Fruit fly (Drosophila melanogaster): ENCODE data around the gene PolE1.

PolE1 gene

dm6 chr3R:23315221-23315620, 32.7 kb upstream of the PolE1 start:
- TF ChIP-seq Hand (GFP tag; optimal IDR thresholded peaks at IDR 0.05): no peak
- TF ChIP-seq CG6254 (GFP tag; optimal IDR thresholded peaks at IDR 0.05): no peak
- TF ChIP-seq CG17385 (GFP tag; optimal IDR thresholded peaks at IDR 0.05): peak; percentile 62
- no peak for TF ChIP-seq trem (tag; optimal IDR thresholded peaks at IDR 0.05)
- no peak for TF ChIP-seq ac (GFP tag; optimal IDR thresholded peaks at IDR 0.05)
- TF ChIP-seq so (GFP tag; IDR thresholded peaks at IDR 0.05): no peak
- TF ChIP-seq Bgb (GFP tag; IDR thresholded peaks at IDR 0.05; ENCODE audit: partially characterized antibody): no peak
- no peak for TF ChIP-seq Jarid2 (GFP tag; optimal IDR thresholded peaks at IDR 0.05)
- TF ChIP-seq B-H2 (GFP tag; optimal IDR thresholded peaks at IDR 0.05): no peak
- peak; percentile 50; the same call in 1 of the 4 replicates for TF ChIP-seq chinmo (GFP tag; IDR thresholded peaks at IDR 0.05; ENCODE audit: partially characterized antibody)
- TF ChIP-seq CG13894 (tag; optimal IDR thresholded peaks at IDR 0.05): no peak
- no peak for TF ChIP-seq CG7745 (tag; optimal IDR thresholded peaks at IDR 0.05)
- TF ChIP-seq CG11560 (tag; IDR thresholded peaks at IDR 0.05): no peak
- TF ChIP-seq NFAT (GFP tag; IDR thresholded peaks at IDR 0.05): no peak
- TF ChIP-seq Doc3 (GFP tag; IDR thresholded peaks at IDR 0.05; ENCODE audit: partially characterized antibody): no peak
- TF ChIP-seq HLHmδ (GFP tag; optimal IDR thresholded peaks at IDR 0.05): no peak
- TF ChIP-seq Taf1 (GFP tag; IDR thresholded peaks at IDR 0.05): no peak
- no peak for TF ChIP-seq CG3281 (GFP tag; optimal IDR thresholded peaks at IDR 0.05)
- no peak for TF ChIP-seq Rx (GFP tag; IDR thresholded peaks at IDR 0.05)
- no peak for TF ChIP-seq Blimp-1 (GFP tag; optimal IDR thresholded peaks at IDR 0.05)
- TF ChIP-seq CG9727 (GFP tag; optimal IDR thresholded peaks at IDR 0.05): no peak
- no peak for TF ChIP-seq CG10366 (GFP tag; IDR thresholded peaks at IDR 0.05)
- TF ChIP-seq Dip3 (GFP tag; optimal IDR thresholded peaks at IDR 0.05): no peak
- no peak for TF ChIP-seq Mrtf (GFP tag; IDR thresholded peaks at IDR 0.05)
- TF ChIP-seq CG12219 (GFP tag; optimal IDR thresholded peaks at IDR 0.05): no peak
- peak; percentile 75 for TF ChIP-seq pros (GFP tag; optimal IDR thresholded peaks at IDR 0.05)
- TF ChIP-seq CG16863 (GFP tag; optimal IDR thresholded peaks at IDR 0.05): no peak
- TF ChIP-seq phol (tag; optimal IDR thresholded peaks at IDR 0.05): no peak
- TF ChIP-seq CG33557 (GFP tag; optimal IDR thresholded peaks at IDR 0.05): no peak
- TF ChIP-seq her (GFP tag; optimal IDR thresholded peaks at IDR 0.05): no peak
- TF ChIP-seq Scr (GFP tag; IDR thresholded peaks at IDR 0.05; ENCODE audit: partially characterized antibody): no peak
- no peak for TF ChIP-seq disco-r (GFP tag; optimal IDR thresholded peaks at IDR 0.05)
- no peak for TF ChIP-seq Awh (GFP tag; IDR thresholded peaks at IDR 0.05)
- TF ChIP-seq sd (tag; optimal IDR thresholded peaks at IDR 0.05): no peak
- TF ChIP-seq pita (GFP tag; optimal IDR thresholded peaks at IDR 0.05): no peak
- no peak for TF ChIP-seq Max (GFP tag; optimal IDR thresholded peaks at IDR 0.05)
- TF ChIP-seq CG18476 (GFP tag; optimal IDR thresholded peaks at IDR 0.05): no peak
- TF ChIP-seq CG4360 (GFP tag; IDR thresholded peaks at IDR 0.05): peak; percentile 98
- TF ChIP-seq MESR4 (GFP tag; optimal IDR thresholded peaks at IDR 0.05): no peak
- TF ChIP-seq CG3163 (GFP tag; optimal IDR thresholded peaks at IDR 0.05): no peak
- TF ChIP-seq CG10959 (GFP tag; IDR thresholded peaks at IDR 0.05): no peak
- no peak for TF ChIP-seq CG4404 (GFP tag; IDR thresholded peaks at IDR 0.05)
- TF ChIP-seq CG15479 (GFP tag; optimal IDR thresholded peaks at IDR 0.05): peak; percentile 86
- no peak for TF ChIP-seq CG33213 (GFP tag; optimal IDR thresholded peaks at IDR 0.05)
- no peak for TF ChIP-seq E2f1 (GFP tag; IDR thresholded peaks at IDR 0.05)
- TF ChIP-seq CG12659 (GFP tag; optimal IDR thresholded peaks at IDR 0.05): no peak
- no peak for TF ChIP-seq crc (GFP tag; optimal IDR thresholded peaks at IDR 0.05)
- no peak for TF ChIP-seq Oaz (GFP tag; IDR thresholded peaks at IDR 0.05)
- no peak for TF ChIP-seq CG4820 (GFP tag; optimal IDR thresholded peaks at IDR 0.05)
- TF ChIP-seq CG7928 (GFP tag; optimal IDR thresholded peaks at IDR 0.05): no peak
- no peak for TF ChIP-seq prd (optimal IDR thresholded peaks at IDR 0.05)
- no peak for TF ChIP-seq prd (GFP tag; IDR thresholded peaks at IDR 0.05)
